Fruit fly (Drosophila melanogaster): ENCODE measurements around the gene Crag.
A peak's percentile ranks its signal among the peaks of the same experiment; 100 is the strongest.

Crag gene

DNA sequence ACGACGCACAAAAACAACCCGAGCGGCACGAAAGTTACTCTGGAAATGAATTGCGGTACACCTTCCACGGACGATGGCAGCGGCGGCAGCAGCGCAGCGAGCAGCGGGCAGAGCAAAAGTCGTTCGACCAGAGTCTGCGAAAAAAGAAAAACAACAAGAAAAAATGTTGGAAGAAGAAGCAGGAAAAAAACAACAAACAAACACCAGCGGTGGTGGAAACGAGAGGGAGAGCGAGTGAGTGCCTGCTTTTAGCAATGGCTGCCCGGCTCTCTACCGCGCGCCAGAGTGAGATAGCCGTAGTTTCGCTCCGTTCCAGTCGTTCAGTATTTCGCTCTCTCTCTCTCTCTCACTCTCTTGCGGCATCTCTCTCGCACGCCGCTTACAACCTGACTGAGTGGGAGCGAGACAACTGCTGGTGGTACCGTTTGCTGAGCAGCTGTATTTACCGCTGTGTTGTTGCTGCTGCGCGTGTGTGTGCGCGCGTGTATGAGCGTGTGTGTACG is 58.9 kb downstream of the Crag start, which contains the start of gene oc (continued):
- peak; percentile 88 for TF ChIP-seq oc (tag; optimal IDR thresholded peaks at IDR 0.05)
- no peak for TF ChIP-seq CG17568 (GFP tag; optimal IDR thresholded peaks at IDR 0.05)
- TF ChIP-seq fu2 (GFP tag; optimal IDR thresholded peaks at IDR 0.05): no peak
- no peak for TF ChIP-seq CrebB (tag; optimal IDR thresholded peaks at IDR 0.05)
- no peak for TF ChIP-seq Eip74EF (GFP tag; optimal IDR thresholded peaks at IDR 0.05)
- no peak for TF ChIP-seq CG10366 (GFP tag; IDR thresholded peaks at IDR 0.05)
- peak; percentile 5 to 70 for TF ChIP-seq bsh (GFP tag; optimal IDR thresholded peaks at IDR 0.05)
- no peak for TF ChIP-seq crc (GFP tag; optimal IDR thresholded peaks at IDR 0.05)
- TF ChIP-seq CG2875 (GFP tag; optimal IDR thresholded peaks at IDR 0.05): no peak
- TF ChIP-seq Hand (GFP tag; optimal IDR thresholded peaks at IDR 0.05): no peak
- TF ChIP-seq CG3065 (GFP tag; optimal IDR thresholded peaks at IDR 0.05): peak; percentile 6
- TF ChIP-seq CG32772 (GFP tag; IDR thresholded peaks at IDR 0.05): peak; percentile 60; the same call in 1 of the 2 replicates
- peak; percentile 99 for TF ChIP-seq Nf-YC (tag; optimal IDR thresholded peaks at IDR 0.05)
- TF ChIP-seq unpg (GFP tag; optimal IDR thresholded peaks at IDR 0.05): peak; percentile 10
- TF ChIP-seq hbn (GFP tag; IDR thresholded peaks at IDR 0.05; ENCODE audit: partially characterized antibody): no peak
- TF ChIP-seq CG10147 (GFP tag; optimal IDR thresholded peaks at IDR 0.05): no peak
- TF ChIP-seq yki (optimal IDR thresholded peaks at IDR 0.05): peak; percentile 59
- TF ChIP-seq CG7928 (GFP tag; optimal IDR thresholded peaks at IDR 0.05): no peak
- no peak for TF ChIP-seq aop (GFP tag; IDR thresholded peaks at IDR 0.05)
- TF ChIP-seq Dref (GFP tag; IDR thresholded peaks at IDR 0.05): no peak
- no peak for TF ChIP-seq CG1024 (GFP tag; IDR thresholded peaks at IDR 0.05)
- no peak for TF ChIP-seq NK7.1 (GFP tag; optimal IDR thresholded peaks at IDR 0.05)
- TF ChIP-seq croc (GFP tag; conservative IDR thresholded peaks at IDR 0.05): no peak; the same call in 2 of the 3 replicates
- no peak for TF ChIP-seq Hr51 (GFP tag; optimal IDR thresholded peaks at IDR 0.05)
- TF ChIP-seq her (GFP tag; optimal IDR thresholded peaks at IDR 0.05): peak; percentile 11
- no peak for TF ChIP-seq CG4282 (GFP tag; optimal IDR thresholded peaks at IDR 0.05)
- no peak for TF ChIP-seq Fer1 (GFP tag; optimal IDR thresholded peaks at IDR 0.05)
- TF ChIP-seq CG6272 (GFP tag; IDR thresholded peaks at IDR 0.05): no peak

Data from whole organism, embryonic.